Worm (Caenorhabditis elegans): ENCODE data around the gene srt-73.

Gene srt-73

DNA sequence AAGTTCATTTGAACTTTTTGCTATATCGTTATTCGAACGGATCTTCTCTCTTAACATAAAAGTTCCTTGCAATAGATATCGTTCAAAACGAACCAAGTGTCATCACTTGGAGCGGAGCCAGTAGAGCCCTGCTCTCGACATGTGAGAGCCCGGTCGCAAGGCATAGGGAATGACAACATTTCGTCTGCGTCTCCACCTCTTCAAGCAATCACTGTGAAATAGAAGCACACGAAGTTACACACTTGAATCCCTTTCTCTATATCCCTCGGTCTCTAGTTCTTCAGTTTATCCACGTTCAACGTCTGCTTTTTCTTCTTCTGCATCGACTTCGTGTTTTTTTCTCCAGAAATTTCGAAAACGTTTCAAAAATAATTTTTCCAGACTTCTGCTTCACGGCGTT, 24.2 kb downstream of the srt-73 start, which contains the start of gene C49H3.6:
Gene C49H3.6 (plus strand): TSS at position 380 of the 400 bp plus-strand sequence.
- TF ChIP-seq crh-2 (tag; optimal IDR thresholded peaks at IDR 0.05) (no peak), elt-1 (tag; optimal IDR thresholded peaks at IDR 0.05) (no peak), C34F6.9 (tag; optimal IDR thresholded peaks at IDR 0.05) (peak; percentile 77), nhr-6 (tag; optimal IDR thresholded peaks at IDR 0.05) (no peak), ama-1 (optimal IDR thresholded peaks at IDR 0.05) (no peak), F13H6.1 (tag; optimal IDR thresholded peaks at IDR 0.05) (peak; percentile 30), lin-39 (tag; optimal IDR thresholded peaks at IDR 0.05) (no peak), nhr-129 (tag; optimal IDR thresholded peaks at IDR 0.05) (peak; percentile 74), lin-11 (tag; optimal IDR thresholded peaks at IDR 0.05) (peak; percentile 1), unc-55 (GFP tag; optimal IDR thresholded peaks at IDR 0.05) (peak; percentile 52), sma-3 (GFP tag; optimal IDR thresholded peaks at IDR 0.05) (no peak), nhr-23 (tag; optimal IDR thresholded peaks at IDR 0.05) (no peak), R02D3.7 (tag; optimal IDR thresholded peaks at IDR 0.05) (no peak), nhr-10 (tag; optimal IDR thresholded peaks at IDR 0.05) (no peak), ztf-1 (GFP tag; conservative IDR thresholded peaks at IDR 0.05) (no peak), lsy-2 (tag; optimal IDR thresholded peaks at IDR 0.05) (peak; percentile 6 to 69), unc-39 (tag; optimal IDR thresholded peaks at IDR 0.05) (no peak), sma-9 (GFP tag; optimal IDR thresholded peaks at IDR 0.05) (peak; percentile 29), sma-9 (tag; optimal IDR thresholded peaks at IDR 0.05) (no peak), sem-4 (tag; optimal IDR thresholded peaks at IDR 0.05) (peak; percentile 64)

DNA sequence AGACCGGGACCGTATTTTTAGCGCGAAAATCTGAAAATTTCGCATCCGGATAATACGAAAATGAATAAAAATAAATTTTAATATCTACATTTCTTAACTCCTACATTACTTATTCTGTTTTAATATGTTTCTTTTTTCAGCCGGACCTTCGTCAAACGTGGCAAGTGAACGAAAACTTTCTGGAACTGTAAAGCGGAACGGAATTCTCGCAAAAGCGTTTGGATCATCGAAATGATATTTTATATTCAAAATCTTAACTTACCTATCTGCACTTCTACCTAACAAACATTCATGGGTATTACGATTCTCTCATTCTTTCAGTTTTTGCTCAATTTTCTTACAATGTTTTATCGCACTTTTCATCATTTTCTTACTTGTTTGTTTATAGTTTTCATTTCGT, 27.5 kb downstream of the srt-73 start:
- TF ChIP-seq nhr-6 (tag; optimal IDR thresholded peaks at IDR 0.05) (no peak), unc-62 (GFP tag; optimal IDR thresholded peaks at IDR 0.05) (no peak), alr-1 (tag; optimal IDR thresholded peaks at IDR 0.05) (no peak), blmp-1 (tag; optimal IDR thresholded peaks at IDR 0.05; ENCODE audit: insufficient read depth) (no peak), zag-1 (tag; optimal IDR thresholded peaks at IDR 0.05) (no peak), sma-3 (GFP tag; optimal IDR thresholded peaks at IDR 0.05) (no peak), elt-1 (tag; optimal IDR thresholded peaks at IDR 0.05) (no peak), mbf-1 (tag; optimal IDR thresholded peaks at IDR 0.05) (no peak)

DNA sequence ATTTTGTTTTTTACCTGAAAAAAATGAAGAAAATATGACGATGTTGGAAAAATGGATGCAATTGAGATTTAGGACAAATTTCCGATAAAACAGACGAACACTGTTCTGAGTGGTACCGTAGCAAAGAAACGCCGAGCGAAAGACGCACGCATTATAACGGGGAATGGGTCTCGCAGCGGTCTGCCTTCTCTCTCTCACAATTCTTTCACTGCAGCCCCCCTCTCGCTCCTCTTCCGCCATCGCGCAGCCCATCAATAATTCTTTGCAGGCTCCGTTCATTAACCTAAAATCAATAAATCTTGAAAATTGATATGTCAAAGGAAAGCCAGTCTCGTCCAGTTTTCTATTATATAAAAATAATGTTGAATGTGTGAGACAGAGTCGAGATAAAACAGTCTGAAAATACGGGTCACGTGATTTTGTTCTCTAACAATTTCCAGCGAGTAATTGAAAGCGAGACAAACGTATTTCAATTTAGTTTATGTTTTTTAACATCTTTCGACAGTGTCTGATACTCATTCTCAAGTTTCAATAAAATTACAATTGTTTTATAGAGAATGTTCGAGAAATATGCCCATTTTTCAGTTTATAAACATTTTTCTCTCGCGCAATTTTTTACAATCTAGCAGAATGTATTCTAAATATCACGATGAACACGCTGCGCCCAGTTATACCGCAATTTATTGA, 30.5 kb downstream of the srt-73 start:
- TF ChIP-seq lin-11 (tag; optimal IDR thresholded peaks at IDR 0.05): no peak
- no peak for TF ChIP-seq crh-2 (tag; optimal IDR thresholded peaks at IDR 0.05)
- peak; percentile 34 for TF ChIP-seq ama-1 (optimal IDR thresholded peaks at IDR 0.05)
- TF ChIP-seq unc-55 (GFP tag; optimal IDR thresholded peaks at IDR 0.05): peak; percentile 31
- TF ChIP-seq ztf-11 (tag; optimal IDR thresholded peaks at IDR 0.05): no peak
- no peak for TF ChIP-seq mdl-1 (tag; optimal IDR thresholded peaks at IDR 0.05)
- no peak for TF ChIP-seq blmp-1 (tag; optimal IDR thresholded peaks at IDR 0.05; ENCODE audit: insufficient read depth)
- peak in 1 of 2 experiments; percentile 57 for TF ChIP-seq lsy-2 (tag; optimal IDR thresholded peaks at IDR 0.05)
- no peak for TF ChIP-seq Y55F3AM.14 (GFP tag; optimal IDR thresholded peaks at IDR 0.05)
- TF ChIP-seq ceh-82 (tag; optimal IDR thresholded peaks at IDR 0.05): no peak
- TF ChIP-seq ztf-4 (tag; optimal IDR thresholded peaks at IDR 0.05): no peak
- no peak for TF ChIP-seq sem-4 (tag; optimal IDR thresholded peaks at IDR 0.05)
- no peak for TF ChIP-seq nhr-237 (tag; optimal IDR thresholded peaks at IDR 0.05)
- TF ChIP-seq nhr-21 (tag; optimal IDR thresholded peaks at IDR 0.05): no peak
- TF ChIP-seq C34F6.9 (tag; optimal IDR thresholded peaks at IDR 0.05): peak; percentile 42
- no peak for TF ChIP-seq sma-9 (GFP tag; optimal IDR thresholded peaks at IDR 0.05)
- no peak for TF ChIP-seq sma-9 (tag; optimal IDR thresholded peaks at IDR 0.05)
- no peak for TF ChIP-seq lin-13 (GFP tag; optimal IDR thresholded peaks at IDR 0.05)
- no peak for TF ChIP-seq nhr-77 (tag; optimal IDR thresholded peaks at IDR 0.05)
- TF ChIP-seq ceh-16 (tag; optimal IDR thresholded peaks at IDR 0.05): no peak
- TF ChIP-seq unc-62 (GFP tag; optimal IDR thresholded peaks at IDR 0.05): no peak
- TF ChIP-seq gmeb-1 (tag; optimal IDR thresholded peaks at IDR 0.05): no peak
- no peak for TF ChIP-seq nhr-10 (tag; optimal IDR thresholded peaks at IDR 0.05)
- no peak for TF ChIP-seq nhr-12 (tag; optimal IDR thresholded peaks at IDR 0.05)
- TF ChIP-seq sma-3 (GFP tag; optimal IDR thresholded peaks at IDR 0.05): no peak

Measured in whole organism, L2 larva.